Fruit fly (Drosophila melanogaster): ENCODE measurements around the gene ATPsynepsilonL.

Gene ATPsynepsilonL

dm6 chr3R:10137801-10138200 lies 16.2 kb downstream of the ATPsynepsilonL start:
- TF ChIP-seq cyc (GFP tag; optimal IDR thresholded peaks at IDR 0.05) = no peak
- TF ChIP-seq Sox102F (GFP tag; optimal IDR thresholded peaks at IDR 0.05) = no peak
- no peak for TF ChIP-seq acj6 (GFP tag; optimal IDR thresholded peaks at IDR 0.05)
- TF ChIP-seq fd59A (GFP tag; optimal IDR thresholded peaks at IDR 0.05) = no peak
- no peak for TF ChIP-seq Hr4 (GFP tag; optimal IDR thresholded peaks at IDR 0.05)
- TF ChIP-seq dsx (GFP tag; optimal IDR thresholded peaks at IDR 0.05; ENCODE audit: poor library complexity, severe bottlenecking) = no peak

- no peak for TF ChIP-seq Ets96B (tag; optimal IDR thresholded peaks at IDR 0.05)
- TF ChIP-seq fkh (GFP tag; optimal IDR thresholded peaks at IDR 0.05) = peak; percentile 54
Measured at dm6 chr3R:10138900-10139299, 17.3 kb downstream of the ATPsynepsilonL start.

dm6 chr3R:10139649-10140598 lies 18.4 kb downstream of the ATPsynepsilonL start, which contains the start of gene tws:
Gene tws (minus strand): TSS chr3R:10139772.
- TF ChIP-seq CG7368 (GFP tag; optimal IDR thresholded peaks at IDR 0.05) (no peak), CG31627 (GFP tag; optimal IDR thresholded peaks at IDR 0.05) (peak; percentile 2), achi (GFP tag; optimal IDR thresholded peaks at IDR 0.05) (peak; percentile 27), ss (GFP tag; optimal IDR thresholded peaks at IDR 0.05) (peak; percentile 67 to 75), topi (GFP tag; optimal IDR thresholded peaks at IDR 0.05) (peak; percentile 30), fkh (GFP tag; optimal IDR thresholded peaks at IDR 0.05) (peak; percentile 42), CG11762 (GFP tag; optimal IDR thresholded peaks at IDR 0.05; ENCODE audit: insufficient read depth) (peak; percentile 2), Hr4 (GFP tag; optimal IDR thresholded peaks at IDR 0.05) (peak; percentile 39), CG8319 (GFP tag; optimal IDR thresholded peaks at IDR 0.05) (no peak), Met (GFP tag; optimal IDR thresholded peaks at IDR 0.05) (peak; percentile 40), Sox14 (GFP tag; optimal IDR thresholded peaks at IDR 0.05) (peak; percentile 58), CG4318 (GFP tag; optimal IDR thresholded peaks at IDR 0.05) (peak; percentile 29), CG11902 (GFP tag; optimal IDR thresholded peaks at IDR 0.05) (no peak), CG6854 (GFP tag; optimal IDR thresholded peaks at IDR 0.05) (peak; percentile 29), svp (GFP tag) (peak; percentile 22), CG15336 (GFP tag; IDR thresholded peaks at IDR 0.05) (peak; percentile 42; the same call in 1 of the 2 replicates), Hr39 (GFP tag; optimal IDR thresholded peaks at IDR 0.05) (peak; percentile 12), CG3919 (GFP tag; optimal IDR thresholded peaks at IDR 0.05) (peak; percentile 13), CG8119 (GFP tag; IDR thresholded peaks at IDR 0.05) (peak; percentile 51; the same call in 1 of the 3 replicates), pdm3 (GFP tag; optimal IDR thresholded peaks at IDR 0.05) (peak; percentile 24), Lpt (GFP tag; optimal IDR thresholded peaks at IDR 0.05) (peak; percentile 1), CG32006 (GFP tag; optimal IDR thresholded peaks at IDR 0.05) (peak; percentile 69), CG10631 (GFP tag; optimal IDR thresholded peaks at IDR 0.05) (no peak), CG1621 (tag; optimal IDR thresholded peaks at IDR 0.05) (peak; percentile 16), Eip78C (GFP tag) (peak; percentile 92), dac (GFP tag; optimal IDR thresholded peaks at IDR 0.05) (no peak), spab (GFP tag; optimal IDR thresholded peaks at IDR 0.05) (peak; percentile 47), vri (GFP tag; optimal IDR thresholded peaks at IDR 0.05) (peak; percentile 4), Gug (GFP tag; IDR thresholded peaks at IDR 0.05) (no peak), Ets96B (tag; optimal IDR thresholded peaks at IDR 0.05) (peak; percentile 47), CG10669 (GFP tag; optimal IDR thresholded peaks at IDR 0.05) (peak; percentile 12), net (GFP tag; optimal IDR thresholded peaks at IDR 0.05) (peak; percentile 52), dsx (GFP tag; optimal IDR thresholded peaks at IDR 0.05; ENCODE audit: poor library complexity, severe bottlenecking) (no peak), fd59A (GFP tag; optimal IDR thresholded peaks at IDR 0.05) (peak; percentile 25), Eip75B (GFP tag; optimal IDR thresholded peaks at IDR 0.05) (peak; percentile 29), Smox (GFP tag; optimal IDR thresholded peaks at IDR 0.05) (peak; percentile 30), CG3032 (tag; optimal IDR thresholded peaks at IDR 0.05) (peak; percentile 54), CG8632 (GFP tag; optimal IDR thresholded peaks at IDR 0.05) (no peak), lz (GFP tag; optimal IDR thresholded peaks at IDR 0.05) (peak; percentile 21), Sox102F (GFP tag; optimal IDR thresholded peaks at IDR 0.05) (peak; percentile 45), Hr38 (GFP tag; optimal IDR thresholded peaks at IDR 0.05) (no peak), eg (GFP tag; IDR thresholded peaks at IDR 0.05) (peak; percentile 72), Eip93F (GFP tag; optimal IDR thresholded peaks at IDR 0.05) (no peak)
